Fruit fly (Drosophila melanogaster) whole organism, larva: ENCODE results near the gene CG43897.
"Not testable (repeated sequence)": the region's sequence is repeated elsewhere in the genome, so short reads cannot be mapped to it uniquely, and the experiment has no call there.

Experiments
- noc ChIP-seq: fragments of 200-800 bp; sonication (Bioruptor generic); optimal IDR thresholded peaks from 3 replicates; lab custom pipeline; 2019; ENCODE audit warnings: missing biosample characterization, mild to moderate bottlenecking, missing genetic modification characterization, moderate library complexity

Gene CG43897

DNA sequence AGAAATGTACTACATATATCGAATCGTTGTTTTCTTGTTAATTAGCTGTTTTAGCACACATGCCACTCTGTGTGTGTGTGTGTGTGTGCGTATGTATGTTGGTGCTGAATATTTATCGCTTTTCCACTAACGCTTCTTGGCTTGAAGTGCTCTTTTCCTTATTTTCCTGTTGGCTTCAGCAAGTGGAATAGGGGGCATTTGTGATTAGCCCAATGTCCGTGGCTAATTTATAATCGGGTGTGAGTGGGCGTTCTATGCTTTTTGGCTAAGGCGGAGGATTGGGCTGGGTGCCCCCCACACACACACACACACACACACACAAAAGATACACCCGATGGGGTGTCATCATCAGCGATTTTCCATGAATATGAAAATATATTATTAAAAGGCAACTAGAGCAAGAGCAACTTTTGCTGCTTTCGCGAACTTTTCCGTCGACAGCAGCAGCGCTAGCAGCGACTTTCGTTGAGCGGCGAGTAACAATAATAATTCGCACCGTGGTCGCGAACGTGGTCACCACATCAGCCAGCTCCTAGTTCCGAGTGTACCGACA lies at the start of gene CG43897:
Gene CG43897 (plus strand): TSS at position 503 of the 553 bp plus-strand sequence.
- no peak for TF ChIP-seq noc

DNA sequence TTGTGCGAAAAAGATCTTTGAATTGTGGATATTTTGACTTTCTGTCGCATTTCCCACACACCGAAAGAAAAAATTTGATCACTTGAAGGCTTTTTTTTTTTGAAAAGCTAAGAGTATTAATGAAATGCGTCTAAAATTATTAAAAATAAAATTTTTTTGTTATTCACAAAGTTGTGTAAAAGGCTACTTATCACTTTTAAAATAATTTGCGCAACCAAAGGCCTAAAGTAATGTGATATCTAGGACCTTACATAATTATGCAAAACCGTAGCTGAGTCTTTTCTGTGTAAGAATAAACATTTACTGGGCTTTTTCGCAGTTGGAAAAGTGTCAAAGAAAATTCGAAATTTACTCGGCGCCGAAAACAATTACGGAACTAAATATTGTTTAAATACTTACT lies 49.3 kb upstream of the CG43897 start:
- TF ChIP-seq noc, result no peak

DNA sequence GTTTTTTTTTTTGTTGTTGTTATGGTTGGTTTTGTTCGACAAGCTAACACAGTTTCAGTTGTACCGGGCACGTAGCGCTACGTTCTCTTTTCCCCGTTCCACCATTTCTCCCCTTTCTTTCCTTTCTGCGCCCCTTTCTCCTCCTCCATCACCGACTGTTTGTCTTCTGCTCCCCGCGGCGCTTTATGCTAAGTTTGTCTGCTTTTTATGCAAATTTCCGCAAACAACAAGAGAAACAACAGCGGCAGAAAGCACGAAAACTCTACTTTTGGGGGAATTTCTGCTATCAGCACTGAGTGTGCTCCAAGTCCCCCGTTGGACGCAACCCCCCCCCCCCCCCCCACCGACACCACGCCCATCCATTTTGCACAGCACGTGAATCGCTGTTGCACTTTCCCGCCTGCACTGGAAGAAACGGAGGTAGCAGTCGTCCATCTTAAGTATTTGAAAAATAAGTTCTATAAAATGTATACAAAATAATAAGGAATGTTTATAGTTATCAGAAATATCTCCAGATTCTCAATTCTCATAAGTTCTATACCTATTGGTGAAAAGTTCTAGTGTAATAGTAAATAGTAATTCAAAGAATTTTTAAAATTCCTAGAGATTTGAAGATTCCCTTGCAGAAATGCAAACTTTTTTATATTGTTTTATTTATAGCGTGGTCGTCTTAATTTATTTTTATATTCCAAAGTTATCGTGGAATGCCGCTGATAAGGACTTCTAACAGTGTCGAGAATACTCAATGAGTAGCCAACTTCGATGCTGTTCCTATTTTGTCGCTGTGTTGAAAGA lies 48.5 kb upstream of the CG43897 start:
- TF ChIP-seq noc, result no peak

DNA sequence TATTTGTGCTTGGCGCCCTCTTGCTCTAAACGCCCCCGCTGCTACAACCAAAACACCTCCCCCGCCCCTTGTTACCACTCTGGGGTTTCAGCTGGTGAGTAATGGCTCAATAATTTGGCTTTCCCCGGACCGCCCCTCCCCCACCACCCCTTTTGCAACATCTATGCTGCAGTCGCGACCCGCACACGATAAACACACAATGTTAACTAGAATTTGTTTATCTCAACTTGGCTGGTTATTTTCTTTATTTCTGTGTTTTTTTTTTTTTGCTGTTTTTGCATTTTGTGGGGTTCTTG lies 48.0 kb upstream of the CG43897 start:
- no peak for TF ChIP-seq noc

DNA sequence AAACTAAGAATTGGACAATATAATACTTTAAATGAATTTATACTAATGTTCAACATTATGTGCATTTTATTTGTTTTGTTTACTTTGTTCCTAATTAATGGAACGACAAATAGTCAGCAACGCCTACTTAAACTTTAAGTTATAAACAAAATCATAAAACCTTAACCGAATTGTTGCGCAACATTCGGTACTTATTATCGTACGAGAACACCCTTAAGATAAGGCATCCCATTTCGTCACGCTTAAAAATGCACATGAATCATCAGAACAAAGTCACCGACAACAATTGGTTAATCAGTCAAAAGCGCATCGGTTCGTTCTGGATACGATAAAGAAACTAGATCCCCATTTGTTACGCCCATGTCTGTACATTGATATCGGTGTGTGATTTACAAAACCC lies 47.3 kb upstream of the CG43897 start:
- no peak for TF ChIP-seq noc

DNA sequence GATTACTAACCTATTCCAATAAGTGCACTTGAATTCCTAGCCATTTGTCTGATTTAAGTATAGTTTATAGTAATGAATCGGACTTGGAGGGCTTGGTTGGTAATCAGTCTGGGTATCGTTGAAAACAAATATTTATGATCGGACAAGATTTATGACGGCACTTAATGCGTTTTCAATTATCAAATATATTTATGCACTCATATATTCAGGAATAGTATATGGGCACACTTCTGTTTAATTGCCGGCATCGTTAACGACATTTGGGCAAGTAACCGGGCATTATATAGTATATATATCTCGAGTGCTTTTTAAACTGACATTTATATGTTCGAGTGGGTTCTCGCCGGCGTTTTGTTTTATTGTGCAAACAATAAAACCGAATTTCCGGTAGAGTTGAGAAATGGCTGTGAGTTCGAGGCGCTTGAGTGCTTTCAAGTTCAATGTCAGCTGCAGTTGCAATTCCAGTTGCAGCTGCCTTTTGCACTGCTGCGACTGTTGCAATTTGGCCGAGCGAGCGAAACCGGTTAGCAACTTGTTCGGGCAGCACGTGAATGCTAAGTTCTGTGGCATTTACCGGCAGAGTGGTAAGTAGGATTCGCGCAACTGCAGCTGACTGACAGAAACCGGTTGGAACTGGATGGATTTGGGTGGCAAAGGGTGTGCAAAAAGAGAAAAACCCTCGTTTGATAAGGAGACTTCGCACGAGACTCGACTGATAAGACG lies 45.9 kb upstream of the CG43897 start:
- peak; percentile 31 for TF ChIP-seq noc

DNA sequence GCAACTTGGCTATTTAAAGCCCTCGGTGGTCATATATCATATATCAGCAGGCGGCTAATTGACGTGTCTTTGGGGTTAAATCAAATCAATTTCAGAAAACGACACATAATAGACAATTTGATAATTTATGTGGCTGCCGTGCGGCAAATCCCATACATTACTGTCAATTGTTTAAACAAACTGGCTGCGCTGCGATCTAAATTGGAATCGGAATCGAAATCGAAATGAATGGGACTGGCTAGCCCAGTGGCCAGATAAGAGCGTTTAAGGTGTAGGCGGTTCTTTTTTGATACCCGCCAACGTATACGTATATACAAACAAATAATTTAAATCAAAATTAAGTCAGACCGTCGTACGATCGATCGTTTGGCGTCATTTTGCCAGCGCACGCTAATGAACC lies 45.3 kb upstream of the CG43897 start:
- peak; percentile 71 for TF ChIP-seq noc

DNA sequence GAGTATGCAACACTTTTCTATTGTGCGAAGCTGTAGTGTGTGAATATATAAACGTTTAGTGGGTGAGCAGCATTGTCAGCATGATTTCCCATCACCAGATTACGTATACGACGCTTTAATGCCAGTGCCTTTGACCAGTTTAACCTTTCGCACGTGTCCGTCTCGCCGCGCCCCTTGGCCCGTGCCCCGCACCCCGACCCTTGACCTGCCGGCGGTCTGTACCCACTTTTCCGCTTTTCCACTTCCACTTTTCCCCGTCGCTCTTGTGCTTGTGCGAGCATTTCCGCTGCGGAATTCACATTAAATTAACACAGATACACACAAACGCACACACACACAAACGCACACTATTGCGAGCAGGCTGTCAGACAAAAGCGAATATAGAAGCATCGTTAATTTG lies 37.9 kb upstream of the CG43897 start:
- no peak for TF ChIP-seq noc

DNA sequence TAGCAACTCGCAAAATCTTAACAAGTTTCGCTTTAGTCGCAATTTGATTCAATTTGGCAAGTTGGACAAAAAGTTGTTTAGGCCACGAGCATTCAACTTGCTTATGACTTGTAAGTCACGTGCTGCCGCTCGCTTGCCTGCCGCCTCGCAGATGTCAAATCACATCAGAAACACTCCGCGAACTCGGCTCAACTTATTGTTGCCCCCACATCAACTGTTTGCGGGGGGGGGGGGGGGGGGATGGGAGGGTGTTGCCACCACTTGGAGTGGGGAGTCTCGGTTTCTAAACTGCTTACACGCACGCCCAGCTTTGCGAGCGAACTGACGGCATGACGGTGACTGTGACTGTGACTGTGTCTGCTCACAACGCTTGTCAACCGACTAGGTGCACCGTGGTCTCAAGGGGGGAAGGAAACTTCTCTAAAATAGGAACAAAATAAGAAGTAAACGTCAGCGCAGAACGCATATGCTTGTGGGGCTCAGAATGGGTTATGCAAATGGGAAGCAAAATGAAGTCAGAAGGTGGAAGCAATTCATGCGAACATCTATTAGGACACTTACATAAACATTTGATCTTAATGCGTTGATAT lies 36.7 kb upstream of the CG43897 start:
- TF ChIP-seq noc, result no peak

DNA sequence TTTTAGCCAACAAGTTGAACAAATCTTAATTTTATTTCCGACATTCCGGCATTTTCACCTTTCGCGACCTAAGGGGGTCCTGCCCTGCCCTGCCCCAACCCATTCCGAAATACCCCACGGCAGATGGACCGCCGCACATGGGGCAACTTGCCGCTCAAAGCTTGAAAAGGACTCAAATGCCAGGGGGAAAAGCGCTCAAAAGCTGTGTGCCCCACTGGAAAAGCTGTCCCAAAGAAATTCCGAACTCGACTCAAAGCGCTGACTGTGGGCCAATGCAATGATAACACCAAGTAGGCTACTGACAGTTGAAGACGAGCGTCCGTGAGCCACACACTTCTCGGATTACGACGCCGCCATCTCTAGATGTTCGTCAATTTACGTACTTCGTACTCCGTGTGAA lies 26.9 kb upstream of the CG43897 start, which contains the start of gene CG32052:
Gene CG32052 (plus strand): TSS at position 301 of the 400 bp plus-strand sequence.
- no peak for TF ChIP-seq noc

DNA sequence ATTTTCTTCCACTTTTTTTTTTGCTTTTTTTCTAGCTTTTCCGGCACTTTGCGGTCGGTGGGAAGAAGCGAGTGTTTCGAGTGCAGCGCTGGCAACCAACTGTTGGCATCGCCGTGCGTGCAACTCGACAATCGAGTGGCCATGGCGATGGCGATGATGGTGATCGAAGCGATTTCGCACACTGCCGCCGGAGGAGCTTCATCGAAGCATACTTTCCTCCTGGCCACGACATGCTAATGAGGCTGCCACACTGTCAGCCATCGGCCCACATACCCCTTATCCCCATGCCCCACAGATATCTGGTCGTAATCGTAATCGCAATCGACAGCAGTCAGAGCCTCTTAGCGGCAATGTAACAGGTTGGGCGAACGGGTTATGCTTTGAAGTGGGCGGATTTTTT lies 16.1 kb upstream of the CG43897 start, which contains the start of gene Zasp67:
Gene Zasp67 (minus strand): TSS at position 101 of the 400 bp plus-strand sequence.
- no peak for TF ChIP-seq noc

DNA sequence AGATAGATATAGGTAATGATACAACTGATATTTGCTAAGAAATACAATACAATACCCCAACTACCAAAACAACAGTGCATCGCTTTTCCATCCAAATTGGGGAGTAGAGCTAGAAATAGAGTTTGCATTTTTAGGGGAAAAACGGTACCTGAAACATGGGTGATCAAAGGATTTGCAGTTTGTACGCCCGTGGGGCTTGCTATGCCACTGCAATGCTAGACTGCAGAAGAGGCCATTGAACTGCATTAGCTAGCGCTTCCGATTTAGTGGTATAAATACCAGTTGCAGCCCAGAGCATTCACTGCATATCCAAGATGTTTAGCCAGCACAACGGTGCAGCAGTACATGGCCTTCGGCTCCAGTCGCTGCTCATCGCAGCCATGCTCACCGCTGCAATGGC lies 15.5 kb upstream of the CG43897 start, which contains the start of gene Ilp1:
Gene Ilp1 (plus strand): TSS at position 301 of the 400 bp plus-strand sequence.
- TF ChIP-seq noc, result not testable (repeated sequence)

DNA sequence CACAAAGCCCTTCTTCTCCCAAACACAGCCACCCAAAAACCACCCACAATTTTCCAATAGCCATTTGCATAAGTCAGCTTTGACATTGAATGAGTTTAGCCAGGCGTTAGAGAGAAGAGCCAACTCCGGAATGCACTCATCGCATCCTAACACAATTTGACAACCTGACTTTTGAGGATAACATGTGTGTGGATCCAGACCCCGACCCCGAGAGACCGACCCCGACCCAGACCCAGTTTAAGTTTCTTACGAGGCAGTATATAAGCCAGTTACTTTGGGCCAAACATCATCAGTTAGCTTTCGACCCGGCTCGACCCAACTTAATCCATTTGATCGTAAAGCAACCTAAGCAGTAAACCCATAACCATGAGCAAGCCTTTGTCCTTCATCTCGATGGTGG lies 14.2 kb upstream of the CG43897 start, which contains the start of gene Ilp2:
Gene Ilp2 (plus strand): TSS at position 301 of the 400 bp plus-strand sequence.
- TF ChIP-seq noc, result no peak

DNA sequence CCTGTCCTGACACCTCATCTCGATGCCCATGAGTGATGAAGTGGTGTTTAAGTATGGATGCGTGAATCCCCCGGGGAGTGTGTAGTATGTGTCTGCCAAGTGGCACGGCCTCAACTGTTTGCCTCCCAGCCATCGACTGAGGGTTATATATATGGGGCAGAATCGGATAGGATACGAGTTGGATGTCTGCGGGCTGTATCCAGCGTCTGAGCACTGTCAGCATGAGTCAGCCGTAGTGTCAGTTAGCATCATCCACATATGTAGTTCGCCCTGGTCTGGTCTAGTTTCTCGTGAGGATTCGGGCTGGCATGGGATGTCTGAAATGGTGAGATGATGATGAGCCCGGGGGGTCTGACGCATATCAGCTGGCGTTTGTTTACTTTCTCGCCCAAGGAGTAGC lies 11.6 kb upstream of the CG43897 start, which contains the start of gene Ilp3:
Gene Ilp3 (minus strand): TSS at position 101 of the 400 bp plus-strand sequence.
- TF ChIP-seq noc, result no peak

DNA sequence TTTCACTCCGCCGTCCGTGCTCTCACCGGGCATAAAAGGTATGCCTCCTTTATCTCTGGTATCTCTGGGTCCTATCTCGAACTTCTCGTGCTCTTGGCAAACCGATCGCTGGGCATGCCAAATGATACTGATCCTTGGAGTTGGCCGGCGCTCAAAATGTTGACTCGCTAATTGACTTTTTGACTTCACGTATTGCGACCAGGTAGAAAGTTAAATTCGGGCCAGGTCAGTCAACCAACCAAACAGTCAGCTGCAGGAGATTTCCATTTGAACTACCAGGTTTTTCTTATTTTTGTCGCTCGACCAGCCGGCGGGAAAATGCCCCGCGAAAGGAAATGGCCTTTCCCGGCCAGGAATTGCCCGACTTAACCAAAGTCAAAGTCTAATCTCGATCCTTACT lies 9.5 kb upstream of the CG43897 start, which contains the start of gene Ilp4:
Gene Ilp4 (minus strand): TSS at position 139 of the 400 bp plus-strand sequence.
- no peak for TF ChIP-seq noc

DNA sequence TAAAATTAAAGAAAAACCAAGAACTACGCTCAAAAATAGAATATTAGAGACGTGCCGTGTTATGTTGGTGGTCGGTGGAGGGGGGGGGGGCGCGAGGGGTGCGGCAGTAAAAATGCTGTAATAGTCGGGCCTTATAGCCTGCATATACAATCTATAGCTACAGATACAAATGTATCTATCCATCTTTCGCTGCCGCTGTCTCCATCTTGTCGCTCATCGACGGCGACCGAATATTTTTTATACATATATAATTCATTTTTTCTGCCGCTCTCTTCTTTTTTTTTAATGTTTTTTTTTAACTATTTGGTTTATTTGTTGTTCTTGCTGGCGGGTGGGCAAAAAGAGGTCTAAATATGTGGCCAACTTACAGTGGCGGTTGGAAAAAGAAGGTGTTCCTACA lies 974 bp downstream of the CG43897 start:
- no peak for TF ChIP-seq noc

DNA sequence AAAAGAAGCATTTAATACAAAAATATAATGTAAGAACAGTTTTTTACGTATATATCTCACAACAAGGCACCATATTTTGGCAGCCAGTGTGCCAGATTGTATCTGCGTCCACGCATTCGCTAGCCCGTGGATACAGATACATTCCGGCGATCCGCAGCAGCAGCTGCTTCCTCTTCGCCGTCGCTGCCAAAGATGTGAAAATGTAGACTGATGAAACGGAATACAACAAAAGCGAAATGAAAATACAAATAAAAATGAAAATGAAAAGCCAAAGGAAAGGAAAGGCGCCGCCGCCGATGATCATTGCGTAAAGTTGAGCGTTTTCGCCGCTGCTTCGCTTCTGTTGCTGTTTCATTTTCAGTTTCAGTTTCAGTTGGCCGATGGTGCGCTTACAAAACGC lies 2.1 kb downstream of the CG43897 start:
- no peak for TF ChIP-seq noc
